Worm (Caenorhabditis elegans): ENCODE data around the gene clec-88.

clec-88 gene

ce11 chrII:6398406-6398805 is 32.9 kb downstream of the clec-88 start, which contains the start of gene zig-10:
zig-10 (plus strand) TSS chrII:6398706.
- no peak for TF ChIP-seq aly-2 (tag; optimal IDR thresholded peaks at IDR 0.05)

ce11 chrII:6401649-6402048 is 36.1 kb downstream of the clec-88 start, which contains the start of gene btb-2:
btb-2 (plus strand) TSS chrII:6401949.
- TF ChIP-seq Y55F3AM.14 (GFP tag; optimal IDR thresholded peaks at IDR 0.05) (no peak), unc-62 (GFP tag; optimal IDR thresholded peaks at IDR 0.05) (no peak), ama-1 (optimal IDR thresholded peaks at IDR 0.05) (no peak), egl-27 (tag; optimal IDR thresholded peaks at IDR 0.05) (no peak), nhr-11 (tag; optimal IDR thresholded peaks at IDR 0.05) (no peak), ceh-82 (tag; optimal IDR thresholded peaks at IDR 0.05) (no peak), nhr-21 (tag; optimal IDR thresholded peaks at IDR 0.05) (no peak), crh-2 (tag; optimal IDR thresholded peaks at IDR 0.05) (no peak), lin-39 (tag; optimal IDR thresholded peaks at IDR 0.05) (no peak), mab-5 (tag; optimal IDR thresholded peaks at IDR 0.05) (no peak), ztf-11 (tag; optimal IDR thresholded peaks at IDR 0.05) (no peak), sma-9 (GFP tag; optimal IDR thresholded peaks at IDR 0.05) (no peak), sma-9 (tag; optimal IDR thresholded peaks at IDR 0.05) (no peak), nhr-12 (tag; optimal IDR thresholded peaks at IDR 0.05) (no peak), lsy-2 (tag; optimal IDR thresholded peaks at IDR 0.05) (no peak), ztf-4 (tag; optimal IDR thresholded peaks at IDR 0.05) (no peak)

- TF ChIP-seq nhr-23 (tag; optimal IDR thresholded peaks at IDR 0.05) = no peak
- no peak for TF ChIP-seq nhr-11 (tag; optimal IDR thresholded peaks at IDR 0.05)
- TF ChIP-seq ZK546.5 (tag; optimal IDR thresholded peaks at IDR 0.05) = no peak
- no peak for TF ChIP-seq ztf-11 (tag; optimal IDR thresholded peaks at IDR 0.05)
- TF ChIP-seq ama-1 (optimal IDR thresholded peaks at IDR 0.05) = no peak
- TF ChIP-seq nhr-21 (tag; optimal IDR thresholded peaks at IDR 0.05) = no peak
- no peak for TF ChIP-seq unc-39 (tag; optimal IDR thresholded peaks at IDR 0.05)
- TF ChIP-seq fos-1 (tag; optimal IDR thresholded peaks at IDR 0.05) = no peak
- TF ChIP-seq nhr-10 (tag; optimal IDR thresholded peaks at IDR 0.05) = no peak
- no peak for TF ChIP-seq ztf-1 (GFP tag; conservative IDR thresholded peaks at IDR 0.05)
- TF ChIP-seq nhr-237 (tag; optimal IDR thresholded peaks at IDR 0.05) = no peak
- no peak for TF ChIP-seq dmd-4 (tag; optimal IDR thresholded peaks at IDR 0.05)
- no peak for TF ChIP-seq nhr-6 (tag; optimal IDR thresholded peaks at IDR 0.05)
- TF ChIP-seq elt-3 (tag; optimal IDR thresholded peaks at IDR 0.05) = no peak
Measured at ce11 chrII:6403233-6403632, 37.7 kb downstream of the clec-88 start, which contains the start of gene T25D10.1. T25D10.1 (plus strand) TSS chrII:6403401.

ce11 chrII:6407279-6407678 is 41.8 kb downstream of the clec-88 start, which contains the start of gene spp-11:
spp-11 (minus strand) TSS chrII:6407379.
- TF ChIP-seq sma-3 (GFP tag; optimal IDR thresholded peaks at IDR 0.05) (no peak), ZK546.5 (tag; optimal IDR thresholded peaks at IDR 0.05) (no peak), snpc-4 (tag; optimal IDR thresholded peaks at IDR 0.05) (no peak), nhr-23 (tag; optimal IDR thresholded peaks at IDR 0.05) (no peak), aly-2 (tag; optimal IDR thresholded peaks at IDR 0.05) (no peak), alr-1 (tag; optimal IDR thresholded peaks at IDR 0.05) (no peak), peb-1 (tag; optimal IDR thresholded peaks at IDR 0.05) (no peak), nhr-10 (tag; optimal IDR thresholded peaks at IDR 0.05) (no peak)

- no peak for TF ChIP-seq nhr-129 (tag; optimal IDR thresholded peaks at IDR 0.05)
- no peak for TF ChIP-seq ZK546.5 (tag; optimal IDR thresholded peaks at IDR 0.05)
- TF ChIP-seq ceh-82 (tag; optimal IDR thresholded peaks at IDR 0.05) = no peak
- TF ChIP-seq crh-2 (tag; optimal IDR thresholded peaks at IDR 0.05) = no peak
- no peak for TF ChIP-seq sma-9 (GFP tag; optimal IDR thresholded peaks at IDR 0.05)
- TF ChIP-seq sma-9 (tag; optimal IDR thresholded peaks at IDR 0.05) = no peak
- no peak for TF ChIP-seq mab-5 (tag; optimal IDR thresholded peaks at IDR 0.05)
- TF ChIP-seq nhr-6 (tag; optimal IDR thresholded peaks at IDR 0.05) = no peak
- no peak for TF ChIP-seq mdl-1 (tag; optimal IDR thresholded peaks at IDR 0.05)
- no peak for TF ChIP-seq nhr-11 (tag; optimal IDR thresholded peaks at IDR 0.05)
- TF ChIP-seq unc-39 (tag; optimal IDR thresholded peaks at IDR 0.05) = no peak
- no peak for TF ChIP-seq peb-1 (tag; optimal IDR thresholded peaks at IDR 0.05)
Measured at ce11 chrII:6409098-6409497, 43.6 kb downstream of the clec-88 start.

- no peak for TF ChIP-seq ztf-4 (tag; optimal IDR thresholded peaks at IDR 0.05)
- no peak for TF ChIP-seq F13H6.1 (tag; optimal IDR thresholded peaks at IDR 0.05)
- TF ChIP-seq lin-11 (tag; optimal IDR thresholded peaks at IDR 0.05) = no peak
- no peak for TF ChIP-seq crh-2 (tag; optimal IDR thresholded peaks at IDR 0.05)
- no peak for TF ChIP-seq lin-13 (GFP tag; optimal IDR thresholded peaks at IDR 0.05)
- TF ChIP-seq R02D3.7 (tag; optimal IDR thresholded peaks at IDR 0.05) = no peak
- no peak for TF ChIP-seq nhr-237 (tag; optimal IDR thresholded peaks at IDR 0.05)
Measured at ce11 chrII:6410181-6410580, 44.7 kb downstream of the clec-88 start, which contains the start of gene T25D10.4. T25D10.4 (minus strand) TSS chrII:6410281.

All from whole organism, L2 larva.